Fruit fly (Drosophila melanogaster) S2 (cell line): Measurements from ENCODE around the gene CG44000.

Experiments used
- CG8478 ChIP-seq: fragments of >200 bp; optimal IDR thresholded peaks from 2 replicates; lab custom pipeline; 2018
- CTCF ChIP-seq, 2 experiments: fragments of >200 bp; optimal IDR thresholded peaks; 2 replicates each; lab custom pipeline; 2018

DNA sequence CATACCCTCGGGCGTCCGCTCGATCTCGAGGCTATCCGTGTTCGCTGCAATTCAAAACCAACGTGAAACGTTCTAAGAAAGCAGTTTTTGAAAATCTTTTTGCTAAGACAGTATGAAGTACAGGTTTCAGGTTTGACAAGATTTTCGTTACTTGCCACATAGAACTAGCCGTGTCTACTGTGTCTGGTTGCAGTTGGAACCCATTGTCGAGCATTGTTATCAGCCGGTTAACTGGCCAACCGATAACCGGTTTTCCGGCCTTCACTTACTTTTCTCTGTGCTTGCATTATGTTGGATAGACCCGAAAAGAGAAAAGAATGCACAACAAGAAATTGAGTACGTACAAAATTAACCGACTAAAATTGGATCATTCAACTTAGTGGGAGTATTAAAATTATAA is 6.9 kb downstream of the CG44000 start:
- TF ChIP-seq CG8478 (lab: Kevin White, UChicago) (no peak), CTCF (optimal IDR thresholded peaks at IDR 0.05; lab: Kevin White, UChicago) (no peak)
